Fruit fly (Drosophila melanogaster) whole organism, embryonic: ENCODE measurements around the gene anchor.

Experiments
- CG12236 ChIP-seq: fragments of 200-800 bp; sonication (Bioruptor generic); optimal IDR thresholded peaks from 2 replicates; lab custom pipeline; 2016; ENCODE audit warnings: missing biosample characterization, missing genetic modification characterization
- CG15479 ChIP-seq: fragments of 200-800 bp; sonication (Bioruptor generic); optimal IDR thresholded peaks from 3 replicates; lab custom pipeline; 2019; ENCODE audit warnings: missing biosample characterization, mild to moderate bottlenecking, missing genetic modification characterization, moderate library complexity
- CG17359 ChIP-seq: fragments of 200-800 bp; sonication (Bioruptor generic); optimal IDR thresholded peaks from 3 replicates; lab custom pipeline; 2018; ENCODE audit warnings: missing biosample characterization, mild to moderate bottlenecking, missing genetic modification characterization, moderate library complexity
- CG18619 ChIP-seq: fragments of 200-800 bp; sonication (Bioruptor generic); optimal IDR thresholded peaks from 3 replicates; lab custom pipeline; 2017; ENCODE audit warnings: missing biosample characterization, mild to moderate bottlenecking, missing genetic modification characterization
- CG31224 ChIP-seq: fragments of 200-800 bp; sonication (Bioruptor generic); IDR thresholded peaks from 2 replicates; pipeline ENCODE4 v1.3.6; 2022; ENCODE audit warnings: missing biosample characterization, missing genetic modification characterization
- CTCF ChIP-seq: fragments of 200-800 bp; sonication (Bioruptor generic); optimal IDR thresholded peaks from 2 replicates; lab custom pipeline; 2017; ENCODE audit warnings: missing biosample characterization, mild to moderate bottlenecking, missing genetic modification characterization, moderate library complexity
- Mes4 ChIP-seq: fragments of 200-800 bp; sonication (Bioruptor generic); optimal IDR thresholded peaks from 2 replicates; lab custom pipeline; 2016; ENCODE audit warnings: missing biosample characterization, missing genetic modification characterization
- Spps ChIP-seq: fragments of 200-800 bp; sonication (Bioruptor generic); optimal IDR thresholded peaks from 2 replicates; lab custom pipeline; 2018; ENCODE audit warnings: missing biosample characterization, mild to moderate bottlenecking, missing genetic modification characterization
- ase ChIP-seq: fragments of 200-800 bp; sonication (Bioruptor generic); IDR thresholded peaks from 3 replicates; pipeline ENCODE4 v1.3.6; 2022; ENCODE audit warnings: missing biosample characterization, missing genetic modification characterization
- chn ChIP-seq: fragments of 200-800 bp; sonication (Bioruptor generic); optimal IDR thresholded peaks from 2 replicates; lab custom pipeline; 2016; ENCODE audit warnings: missing biosample characterization, missing genetic modification characterization
- ham ChIP-seq: fragments of 200-800 bp; sonication (Bioruptor generic); IDR thresholded peaks from 2 replicates; pipeline ENCODE4 v1.3.6; 2022; ENCODE audit warnings: missing biosample characterization, missing genetic modification characterization
- tll ChIP-seq, 2 experiments: fragments of 200-800 bp in 1 of 2; fragments of >200 bp in 1 of 2; sonication (Bioruptor generic) in 1 of 2; optimal IDR thresholded peaks; 2 replicates each; lab custom pipeline; 2017 to 2019; ENCODE audit warnings: missing biosample characterization in 2 of 2, missing genetic modification characterization in 2 of 2, mild to moderate bottlenecking in 1 of 2, moderate library complexity in 1 of 2

- TF ChIP-seq CG31224 (GFP tag; lab: Robert Waterston, UW): no peak
- no peak for TF ChIP-seq Spps (tag; lab: Kevin White, UChicago)
- TF ChIP-seq CG18619 (GFP tag; lab: Kevin White, UChicago): no peak
- TF ChIP-seq Mes4 (GFP tag; lab: Kevin White, UChicago): no peak
- TF ChIP-seq CG17359 (tag; lab: Kevin White, UChicago): no peak
- no peak for TF ChIP-seq CG15479 (GFP tag; lab: Kevin White, UChicago)
- TF ChIP-seq chn (GFP tag; lab: Kevin White, UChicago): no peak
- no peak for TF ChIP-seq CG12236
- no peak for TF ChIP-seq ase (GFP tag; lab: Robert Waterston, UW)
- TF ChIP-seq CTCF: no peak
- no peak for TF ChIP-seq ham (GFP tag; lab: Robert Waterston, UW)
- no peak for TF ChIP-seq tll (GFP tag; optimal IDR thresholded peaks at IDR 0.05; lab: Kevin White, UChicago)
These were observed 11.5 kb downstream of the anchor start, which contains the start of gene CG7497 for dm6 chr3L:17633142-17633541.
